Worm (Caenorhabditis elegans) whole organism, mixed stage, embryonic: ENCODE measurements around the gene Y39A3A.2.

Experiments used
- lin-13 ChIP-seq: fragments of 150-350 bp; optimal IDR thresholded peaks from 2 replicates; lab custom pipeline; 2014; ENCODE audit warnings: missing biosample characterization, missing genetic modification characterization
- nhr-76 ChIP-seq: sonication (generic microtip); optimal IDR thresholded peaks from 2 replicates; lab custom pipeline; 2017; ENCODE audit warnings: missing biosample characterization, missing genetic modification characterization
- zip-8 ChIP-seq: fragments of 150-350 bp; optimal IDR thresholded peaks from 2 replicates; lab custom pipeline; 2014; ENCODE audit warnings: missing biosample characterization, missing genetic modification characterization

- no peak for TF ChIP-seq nhr-76 (tag; lab: Kevin White, UChicago)
- TF ChIP-seq zip-8 (tag; lab: Kevin White, UChicago) = no peak
- TF ChIP-seq lin-13 = no peak
Measured at ce11 chrIII:2013156-2013854, 44.2 kb downstream of the Y39A3A.2 start.
